Worm (Caenorhabditis elegans) whole organism, L4 larva: ENCODE measurements around the gene svh-5.

Experiments used
- ces-1 ChIP-seq: fragments of 150-350 bp; sonication (generic microtip); optimal IDR thresholded peaks from 4 replicates; lab custom pipeline; 2014; ENCODE audit warnings: missing biosample characterization, missing genetic modification reagents, missing genetic modification characterization
- lir-3 ChIP-seq: sonication (generic microtip); optimal IDR thresholded peaks from 2 replicates; lab custom pipeline; 2016; ENCODE audit warnings: mild to moderate bottlenecking, missing genetic modification characterization, missing compliant biosample characterization
- lsy-2 ChIP-seq, 2 experiments: fragments of 150-350 bp in 1 of 2; sonication (generic microtip) in 1 of 2; optimal IDR thresholded peaks; 2 replicates each; lab custom pipeline; 2014 to 2017; ENCODE audit warnings: missing biosample characterization in 2 of 2, missing genetic modification characterization in 2 of 2
- mdl-1 ChIP-seq, 2 experiments: fragments of 150-350 bp in 1 of 2; sonication (generic microtip) in 1 of 2; optimal IDR thresholded peaks; 2 replicates each; lab custom pipeline; 2014 to 2017; ENCODE audit warnings: missing biosample characterization in 2 of 2, missing genetic modification characterization in 2 of 2
- mep-1 ChIP-seq: fragments of 150-350 bp; sonication (generic microtip); optimal IDR thresholded peaks from 3 replicates; lab custom pipeline; 2014; ENCODE audit warnings: missing biosample characterization, missing genetic modification characterization
- nhr-102 ChIP-seq: sonication (generic microtip); optimal IDR thresholded peaks from 2 replicates; lab custom pipeline; 2016; ENCODE audit warnings: mild to moderate bottlenecking, missing genetic modification characterization, moderate library complexity, missing compliant biosample characterization
- nhr-11 ChIP-seq: fragments of 150-350 bp; optimal IDR thresholded peaks from 2 replicates; lab custom pipeline; 2014; ENCODE audit warnings: missing biosample characterization, missing genetic modification characterization
- snpc-4 ChIP-seq: fragments of 150-350 bp; optimal IDR thresholded peaks from 2 replicates; lab custom pipeline; 2014; ENCODE audit warnings: missing biosample characterization, missing genetic modification characterization
- spr-1 ChIP-seq: sonication (generic microtip); optimal IDR thresholded peaks from 2 replicates; lab custom pipeline; 2016; ENCODE audit warnings: mild to moderate bottlenecking, missing genetic modification characterization, missing compliant biosample characterization

DNA sequence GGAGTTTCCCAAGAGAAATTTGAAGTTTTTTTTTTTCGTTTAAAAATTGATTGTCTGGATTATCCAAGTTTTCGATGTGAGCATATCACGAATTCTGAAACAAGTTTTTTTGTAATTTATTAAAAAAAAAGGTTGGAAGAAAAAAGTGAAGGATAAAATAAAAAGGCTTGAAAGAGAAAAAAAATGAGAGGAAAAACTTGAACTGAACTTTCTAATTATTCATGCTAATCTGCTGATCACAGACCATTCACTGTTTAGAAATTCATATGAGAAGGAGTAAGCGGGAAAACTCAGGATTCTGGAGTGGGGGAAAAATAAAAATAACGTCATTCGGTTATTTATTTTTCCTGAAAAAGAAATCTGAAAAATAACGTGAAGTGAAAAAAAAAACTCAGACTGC lies at the start of gene svh-5:
- TF ChIP-seq nhr-11 (tag; lab: Kevin White, UChicago) (no peak), spr-1 (tag; lab: Kevin White, UChicago) (no peak), lir-3 (no peak), mep-1 (tag; lab: Kevin White, UChicago) (no peak), snpc-4 (no peak), ces-1 (no peak), lsy-2 (tag; optimal IDR thresholded peaks at IDR 0.05; lab: Kevin White, UChicago) (no peak), mdl-1 (tag; optimal IDR thresholded peaks at IDR 0.05; lab: Kevin White, UChicago) (no peak), nhr-102 (tag; lab: Kevin White, UChicago) (no peak)
